Fruit fly (Drosophila melanogaster): ENCODE measurements around the gene mbo.

mbo gene

DNA sequence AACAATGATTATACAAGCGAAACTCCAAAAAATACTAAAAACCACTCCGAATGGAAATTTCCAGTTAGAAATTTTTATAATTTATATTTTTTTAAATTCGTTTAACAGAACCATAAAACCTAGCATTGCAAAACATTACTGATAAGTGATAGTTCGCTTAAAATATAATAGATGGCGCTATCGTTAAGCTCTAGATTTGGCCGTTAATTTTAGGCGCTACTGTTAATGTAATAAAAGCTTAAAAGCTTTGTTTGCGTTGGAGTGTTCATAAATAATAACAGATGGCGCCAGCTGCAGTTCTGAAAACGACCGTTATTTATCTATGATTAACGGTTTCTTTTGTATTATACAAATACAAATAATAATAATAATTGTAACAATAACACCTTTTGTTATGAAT is 44.9 kb upstream of the mbo start (continued):
- TF ChIP-seq CG32532 (GFP tag; IDR thresholded peaks at IDR 0.05) (peak; percentile 69; the same call in 1 of the 2 replicates), CG1792 (GFP tag; optimal IDR thresholded peaks at IDR 0.05) (no peak), Ravus (GFP tag; IDR thresholded peaks at IDR 0.05) (no peak), CG7987 (GFP tag; optimal IDR thresholded peaks at IDR 0.05) (peak; percentile 19), slbo (GFP tag; IDR thresholded peaks at IDR 0.05) (peak; percentile 50; the same call in 1 of the 2 replicates), abd-A (tag; optimal IDR thresholded peaks at IDR 0.05) (peak; percentile 65), CG33213 (GFP tag; optimal IDR thresholded peaks at IDR 0.05) (no peak), HLH4C (GFP tag; IDR thresholded peaks at IDR 0.05; ENCODE audit: partially characterized antibody) (no peak), D19A (tag; optimal IDR thresholded peaks at IDR 0.05) (peak; percentile 4), CG17829 (tag; optimal IDR thresholded peaks at IDR 0.05) (peak; percentile 18), CG32767 (GFP tag; IDR thresholded peaks at IDR 0.05) (no peak), CG12659 (GFP tag; optimal IDR thresholded peaks at IDR 0.05) (peak; percentile 24), sens (GFP tag) (peak; percentile 51), onecut (GFP tag; IDR thresholded peaks at IDR 0.05) (peak; percentile 9; the same call in 1 of the 2 replicates), Aef1 (GFP tag; IDR thresholded peaks at IDR 0.05) (no peak), dysf (GFP tag; IDR thresholded peaks at IDR 0.05) (peak; percentile 9; the same call in 1 of the 3 replicates), CTCF (GFP tag; optimal IDR thresholded peaks at IDR 0.05) (peak; percentile 97), tap (tag; optimal IDR thresholded peaks at IDR 0.05) (no peak), Bdp1 (GFP tag; optimal IDR thresholded peaks at IDR 0.05) (no peak), CG15269 (tag; optimal IDR thresholded peaks at IDR 0.05) (peak; percentile 36), CG8388 (GFP tag; optimal IDR thresholded peaks at IDR 0.05) (peak; percentile 49), Myb (GFP tag; optimal IDR thresholded peaks at IDR 0.05) (peak; percentile 86), Rfx (GFP tag; IDR thresholded peaks at IDR 0.05) (peak; percentile 25; the same call in 1 of the 2 replicates), Hmr (GFP tag; optimal IDR thresholded peaks at IDR 0.05) (peak; percentile 22), Dbx (GFP tag; IDR thresholded peaks at IDR 0.05) (no peak), CG2120 (GFP tag; optimal IDR thresholded peaks at IDR 0.05) (peak; percentile 3)

DNA sequence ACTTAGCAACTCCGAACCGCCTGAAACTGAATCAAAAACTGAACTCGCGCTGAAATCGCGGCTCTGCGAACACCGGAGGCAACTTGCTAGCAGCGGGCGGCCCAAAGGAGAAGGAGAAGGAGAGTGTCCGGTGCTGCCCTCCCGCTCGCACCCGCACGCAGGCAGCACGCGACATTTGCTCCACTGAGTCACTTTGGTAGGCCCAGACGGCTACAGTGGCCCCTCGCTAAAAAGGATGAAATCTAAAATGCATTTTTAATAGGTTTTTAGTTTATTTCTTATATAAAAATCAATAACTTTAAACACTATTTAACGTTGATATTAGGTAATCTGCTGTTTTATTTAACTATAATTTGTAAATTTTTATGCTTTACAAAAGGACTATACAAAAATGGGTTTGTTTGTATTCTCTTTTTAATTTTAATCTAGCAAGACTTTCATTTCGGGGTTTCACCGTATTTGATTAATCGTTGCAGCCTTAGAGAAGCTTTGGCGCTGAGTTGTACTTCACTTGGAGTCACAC is 43.6 kb upstream of the mbo start, which contains the start of gene Men:
Men (minus strand) TSS at position 51 of the 523 bp plus-strand sequence.
- TF ChIP-seq CG6689 (GFP tag; IDR thresholded peaks at IDR 0.05) (peak; percentile 54), CG31365 (tag; optimal IDR thresholded peaks at IDR 0.05) (no peak), Hr51 (GFP tag; optimal IDR thresholded peaks at IDR 0.05) (peak in 1 of 2 experiments; percentile 88), CG3163 (GFP tag; optimal IDR thresholded peaks at IDR 0.05) (no peak), pan (optimal IDR thresholded peaks at IDR 0.05) (no peak), pan (GFP tag; optimal IDR thresholded peaks at IDR 0.05 in 1 of 2, IDR thresholded peaks at IDR 0.05 in 1 of 2) (peak in 1 of 2 experiments; percentile 64), bab2 (GFP tag; optimal IDR thresholded peaks at IDR 0.05) (no peak), cad (GFP tag; optimal IDR thresholded peaks at IDR 0.05) (no peak), gsb-n (tag; optimal IDR thresholded peaks at IDR 0.05) (peak; percentile 45), Sin3A (optimal IDR thresholded peaks at IDR 0.05) (no peak), Ravus (GFP tag; IDR thresholded peaks at IDR 0.05) (no peak), CG10209 (GFP tag; optimal IDR thresholded peaks at IDR 0.05) (peak; percentile 43), CG1233 (GFP tag; optimal IDR thresholded peaks at IDR 0.05) (no peak), CG8478 (optimal IDR thresholded peaks at IDR 0.05) (no peak), CG32532 (GFP tag; IDR thresholded peaks at IDR 0.05) (peak; percentile 60), CG30431 (GFP tag; optimal IDR thresholded peaks at IDR 0.05) (no peak), CG1529 (GFP tag; optimal IDR thresholded peaks at IDR 0.05) (peak; percentile 25), CG1832 (GFP tag; optimal IDR thresholded peaks at IDR 0.05) (peak; percentile 56), Asciz (GFP tag; optimal IDR thresholded peaks at IDR 0.05) (peak; percentile 33), Hsf (GFP tag; optimal IDR thresholded peaks at IDR 0.05) (no peak), CG6813 (GFP tag; optimal IDR thresholded peaks at IDR 0.05) (no peak), bbx (GFP tag; IDR thresholded peaks at IDR 0.05; ENCODE audit: partially characterized antibody) (no peak), HHEX (GFP tag; optimal IDR thresholded peaks at IDR 0.05) (peak; percentile 39), Poxn (GFP tag; IDR thresholded peaks at IDR 0.05) (no peak), Antp (GFP tag; optimal IDR thresholded peaks at IDR 0.05) (no peak), CG6654 (GFP tag; optimal IDR thresholded peaks at IDR 0.05) (no peak), PHDP (tag; optimal IDR thresholded peaks at IDR 0.05) (peak; percentile 49), CG15269 (tag; optimal IDR thresholded peaks at IDR 0.05) (peak; percentile 82), CG10654 (GFP tag; optimal IDR thresholded peaks at IDR 0.05) (peak; percentile 22)
